Fruit fly (Drosophila melanogaster): Measurements from ENCODE around the gene tmod.

tmod gene

DNA sequence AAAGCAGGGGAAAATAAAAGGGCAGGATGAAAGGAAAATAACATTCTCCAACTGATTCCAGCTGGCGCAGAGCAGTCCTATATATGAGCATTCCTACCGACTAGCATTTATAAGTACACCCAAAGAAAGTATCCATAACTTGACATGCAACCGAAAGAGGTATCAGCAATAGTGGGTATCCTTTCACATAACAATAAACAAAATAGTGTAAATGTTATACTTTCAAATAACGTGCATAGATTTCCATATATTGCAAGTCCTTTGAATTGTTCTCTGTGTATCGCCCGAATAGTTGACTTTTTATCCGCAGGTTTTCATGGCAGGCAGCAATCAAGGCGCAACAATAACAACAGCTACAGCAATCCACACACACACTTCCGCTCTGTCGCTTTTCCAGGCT, 17.6 kb downstream of the tmod start:
- TF ChIP-seq insv (optimal IDR thresholded peaks at IDR 0.05) (no peak), Sin3A (optimal IDR thresholded peaks at IDR 0.05) (no peak), ttk (optimal IDR thresholded peaks at IDR 0.05) (no peak), Myc (optimal IDR thresholded peaks at IDR 0.05) (no peak), psq (optimal IDR thresholded peaks at IDR 0.05) (no peak), h (optimal IDR thresholded peaks at IDR 0.05) (no peak)

- no peak for TF ChIP-seq Myc (optimal IDR thresholded peaks at IDR 0.05)
- no peak for TF ChIP-seq psq (optimal IDR thresholded peaks at IDR 0.05)
These were observed 20.1 kb downstream of the tmod start for dm6 chr3R:30552548-30552947.

dm6 chr3R:30560070-30560469, 27.7 kb downstream of the tmod start, which contains the start of gene CG34155:
TSS of gene CG34155 (minus strand) at chr3R:30560199.
- TF ChIP-seq insv (optimal IDR thresholded peaks at IDR 0.05) (no peak), h (optimal IDR thresholded peaks at IDR 0.05) (no peak), Myc (optimal IDR thresholded peaks at IDR 0.05) (no peak)

- no peak for TF ChIP-seq ttk (optimal IDR thresholded peaks at IDR 0.05)
- no peak for TF ChIP-seq insv (optimal IDR thresholded peaks at IDR 0.05)
- no peak for TF ChIP-seq h (optimal IDR thresholded peaks at IDR 0.05)
- no peak for TF ChIP-seq Myc (optimal IDR thresholded peaks at IDR 0.05)
- no peak for TF ChIP-seq Sin3A (optimal IDR thresholded peaks at IDR 0.05)
- no peak for TF ChIP-seq psq (optimal IDR thresholded peaks at IDR 0.05)
These were observed 28.8 kb downstream of the tmod start for dm6 chr3R:30561207-30561606.

dm6 chr3R:30562733-30563259, 30.4 kb downstream of the tmod start:
- no peak for TF ChIP-seq Myc (optimal IDR thresholded peaks at IDR 0.05)

dm6 chr3R:30563260-30564080, 31.1 kb downstream of the tmod start:
- TF ChIP-seq psq (optimal IDR thresholded peaks at IDR 0.05) (no peak), h (optimal IDR thresholded peaks at IDR 0.05) (no peak), ttk (optimal IDR thresholded peaks at IDR 0.05) (no peak), Sin3A (optimal IDR thresholded peaks at IDR 0.05) (no peak), insv (optimal IDR thresholded peaks at IDR 0.05) (no peak), Myc (optimal IDR thresholded peaks at IDR 0.05) (no peak)

DNA sequence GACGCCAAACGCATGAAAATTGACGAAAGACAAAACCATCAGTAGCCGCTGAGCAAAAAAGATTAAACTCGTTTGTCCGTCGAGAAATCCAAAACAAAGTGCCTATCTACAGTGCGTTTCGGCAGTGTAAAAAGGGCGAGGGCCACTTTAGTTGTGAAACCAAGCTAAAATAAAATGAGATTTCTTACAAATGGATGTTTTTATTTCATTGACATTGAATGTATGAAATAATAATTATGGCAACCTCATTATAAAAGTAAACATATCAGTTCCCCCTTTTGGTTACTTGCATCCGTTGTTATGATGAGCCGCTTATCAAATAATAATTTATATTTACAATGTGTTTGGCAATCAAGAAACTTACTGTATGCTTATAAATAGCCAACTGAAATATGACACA, 32.1 kb downstream of the tmod start:
- TF ChIP-seq h (optimal IDR thresholded peaks at IDR 0.05) (no peak), Sin3A (optimal IDR thresholded peaks at IDR 0.05) (no peak), insv (optimal IDR thresholded peaks at IDR 0.05) (no peak), psq (optimal IDR thresholded peaks at IDR 0.05) (no peak), ttk (optimal IDR thresholded peaks at IDR 0.05) (no peak), Myc (optimal IDR thresholded peaks at IDR 0.05) (no peak)

DNA sequence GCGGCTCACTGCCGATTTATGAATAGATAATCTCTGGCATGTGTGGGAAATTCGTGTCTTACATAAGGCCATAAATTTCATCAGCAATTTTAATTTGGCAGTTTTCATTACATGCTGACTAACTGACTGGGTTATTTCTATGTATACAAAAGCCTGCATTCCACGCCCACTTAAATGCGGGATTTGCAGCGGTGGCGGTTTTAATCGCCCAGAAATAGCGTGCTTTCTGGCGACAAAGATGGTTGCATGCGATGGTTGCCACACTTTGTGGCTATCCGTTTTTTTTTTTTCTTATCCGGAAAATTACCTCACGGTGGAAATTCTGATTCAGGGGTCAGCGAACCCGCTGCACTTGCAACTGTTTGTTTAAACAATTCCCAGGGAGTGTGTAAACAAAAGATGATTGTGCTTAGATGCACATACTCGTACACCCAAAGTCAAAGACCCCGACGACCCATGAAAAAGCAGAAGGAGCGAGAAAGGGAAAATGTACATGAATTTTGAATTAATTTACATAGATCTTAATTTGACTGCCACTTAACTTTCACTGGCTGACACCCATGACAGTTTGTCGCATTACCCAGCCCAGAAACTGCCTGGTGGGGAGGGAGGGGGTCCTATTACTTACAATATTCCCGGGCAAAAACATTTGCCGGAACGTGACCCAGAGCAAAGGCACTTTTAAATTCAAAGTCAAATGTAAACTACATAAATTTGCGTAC, 33.9 kb downstream of the tmod start:
- no peak for TF ChIP-seq psq (optimal IDR thresholded peaks at IDR 0.05)
- no peak for TF ChIP-seq insv (optimal IDR thresholded peaks at IDR 0.05)
- TF ChIP-seq Myc (optimal IDR thresholded peaks at IDR 0.05) = no peak
- TF ChIP-seq Sin3A (optimal IDR thresholded peaks at IDR 0.05) = no peak
- TF ChIP-seq h (optimal IDR thresholded peaks at IDR 0.05) = no peak
- no peak for TF ChIP-seq ttk (optimal IDR thresholded peaks at IDR 0.05)

DNA sequence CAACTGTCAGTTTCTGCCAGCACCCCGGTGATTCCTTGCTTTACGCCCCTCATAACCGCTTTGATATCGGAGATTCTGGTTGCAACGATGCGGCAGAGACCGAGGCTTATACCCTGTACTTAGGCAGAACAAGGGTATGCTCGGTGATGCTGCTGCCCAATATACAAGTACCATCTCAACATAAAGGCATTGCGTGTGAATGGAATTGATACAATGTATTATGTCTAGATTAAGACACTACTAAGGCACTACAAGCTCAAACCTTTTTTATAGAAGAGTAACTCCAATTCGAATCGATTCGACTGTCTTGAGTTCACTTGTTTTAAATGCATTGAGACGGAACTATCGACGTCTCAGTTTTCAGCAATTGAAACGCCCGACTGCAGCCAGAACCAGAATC, 34.8 kb downstream of the tmod start:
- TF ChIP-seq Sin3A (optimal IDR thresholded peaks at IDR 0.05) = no peak
- no peak for TF ChIP-seq ttk (optimal IDR thresholded peaks at IDR 0.05)
- TF ChIP-seq psq (optimal IDR thresholded peaks at IDR 0.05) = no peak
- no peak for TF ChIP-seq insv (optimal IDR thresholded peaks at IDR 0.05)
- TF ChIP-seq Myc (optimal IDR thresholded peaks at IDR 0.05) = no peak
- no peak for TF ChIP-seq h (optimal IDR thresholded peaks at IDR 0.05)

- TF ChIP-seq psq (optimal IDR thresholded peaks at IDR 0.05) (no peak), Myc (optimal IDR thresholded peaks at IDR 0.05) (no peak), h (optimal IDR thresholded peaks at IDR 0.05) (no peak), Sin3A (optimal IDR thresholded peaks at IDR 0.05) (no peak), ttk (optimal IDR thresholded peaks at IDR 0.05) (no peak), insv (optimal IDR thresholded peaks at IDR 0.05) (no peak)
These were observed 38.2 kb downstream of the tmod start for dm6 chr3R:30570554-30571141.

- TF ChIP-seq Myc (optimal IDR thresholded peaks at IDR 0.05) = no peak
- no peak for TF ChIP-seq Sin3A (optimal IDR thresholded peaks at IDR 0.05)
- no peak for TF ChIP-seq h (optimal IDR thresholded peaks at IDR 0.05)
- no peak for TF ChIP-seq ttk (optimal IDR thresholded peaks at IDR 0.05)
These were observed 46.7 kb downstream of the tmod start, which contains the start of gene CG9702 for dm6 chr3R:30579129-30579528. TSS of gene CG9702 (plus strand) at chr3R:30579429.

- TF ChIP-seq psq (optimal IDR thresholded peaks at IDR 0.05) (no peak), h (optimal IDR thresholded peaks at IDR 0.05) (no peak), ttk (optimal IDR thresholded peaks at IDR 0.05) (no peak), insv (optimal IDR thresholded peaks at IDR 0.05) (no peak), Sin3A (optimal IDR thresholded peaks at IDR 0.05) (no peak), Myc (optimal IDR thresholded peaks at IDR 0.05) (no peak)
These were observed 51.1 kb downstream of the tmod start, which contains the start of gene Rpt6R for dm6 chr3R:30583542-30583941. TSS of gene Rpt6R (minus strand) at chr3R:30583697.
